Fruit fly (Drosophila melanogaster) whole organism, prepupa: ENCODE data around the gene CG32712.

Experiments used
- Gug ChIP-seq: fragments of 200-800 bp; sonication (Bioruptor generic); IDR thresholded peaks from 2 replicates; pipeline ENCODE4 v1.3.6; 2022; ENCODE audit warnings: missing biosample characterization, missing genetic modification characterization
- eg ChIP-seq: fragments of 200-800 bp; sonication (Bioruptor generic); IDR thresholded peaks from 3 replicates; pipeline ENCODE4 v1.3.6; 2022; ENCODE audit warnings: missing biosample characterization, missing genetic modification characterization

- TF ChIP-seq Gug (GFP tag; lab: Robert Waterston, UW) = no peak
- TF ChIP-seq eg = no peak
Observed at dm6 chrX:8407124-8407775, 26.4 kb downstream of the CG32712 start, which contains the start of gene PIG-T.
